Worm (Caenorhabditis elegans): ENCODE data around the gene ilys-6.

DNA sequence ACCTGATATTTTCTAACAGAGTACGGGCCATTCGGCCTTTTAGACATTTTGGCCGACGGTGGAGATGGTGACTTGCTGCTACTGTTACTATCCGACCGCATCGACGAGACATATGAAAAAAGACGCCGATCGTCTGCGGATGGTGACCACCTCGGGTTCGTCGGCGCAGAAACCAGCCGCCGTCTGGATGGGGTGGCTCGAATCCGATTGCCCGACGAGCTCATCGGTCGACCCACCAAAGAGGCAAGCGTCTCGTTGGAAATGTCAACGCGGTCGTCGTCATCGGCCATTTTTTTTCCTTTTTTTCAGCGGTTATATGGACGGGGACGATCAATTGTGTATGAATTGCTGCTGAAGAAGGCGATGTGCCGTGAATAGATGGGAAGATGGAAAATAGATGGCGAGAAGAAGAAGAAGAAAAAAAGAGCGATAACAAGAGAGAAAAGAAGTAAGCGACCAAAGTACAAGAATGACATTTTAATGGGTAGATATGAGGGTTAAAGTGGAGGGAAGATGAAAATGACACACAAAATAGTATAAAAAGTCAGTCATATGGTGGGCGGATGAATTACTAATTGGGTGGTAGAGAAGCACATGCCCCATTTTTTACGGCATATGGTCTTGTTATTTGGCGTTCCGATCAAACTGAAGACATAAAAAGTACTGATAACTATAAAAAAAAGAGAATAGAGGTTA is 44.6 kb downstream of the ilys-6 start:
- TF ChIP-seq ztf-7 (tag; optimal IDR thresholded peaks at IDR 0.05) (no peak), pha-4 (GFP tag; IDR thresholded peaks at IDR 0.05) (no peak), pha-4 (tag; optimal IDR thresholded peaks at IDR 0.05) (no peak), mdl-1 (tag; optimal IDR thresholded peaks at IDR 0.05) (no peak), ZK337.2 (GFP tag; IDR thresholded peaks at IDR 0.05) (no peak)
